Fruit fly (Drosophila melanogaster) whole organism: ENCODE data around the gene stet.

Experiments
- CG8478 ChIP-seq: fragments of >200 bp; optimal IDR thresholded peaks from 2 replicates; lab custom pipeline; 2018; ENCODE audit warnings: inconsistent platforms
- EcR ChIP-seq, 2 experiments: fragments of >200 bp; optimal IDR thresholded peaks; 2 replicates each; lab custom pipeline; 2017; ENCODE audit warnings: missing biosample characterization in 2 of 2, missing genetic modification characterization in 2 of 2, missing genetic modification reagents in 2 of 2
- psq ChIP-seq: fragments of >200 bp; optimal IDR thresholded peaks from 2 replicates; lab custom pipeline; 2017

- TF ChIP-seq EcR (GFP tag; optimal IDR thresholded peaks at IDR 0.05; lab: Kevin White, UChicago) (no peak), psq (no peak), CG8478 (lab: Kevin White, UChicago) (no peak)
These were observed 48.3 kb downstream of the stet start for dm6 chr3L:1440999-1441398.
